Worm (Caenorhabditis elegans) whole organism, L1 larva: ENCODE results near the gene F23F1.10.
A peak's percentile ranks its signal among the peaks of the same experiment; 100 is the strongest.

Source experiments
- C16A3.4 ChIP-seq: fragments of 150-350 bp; optimal IDR thresholded peaks from 2 replicates; lab custom pipeline; 2014; ENCODE audit warnings: missing biosample characterization, missing genetic modification characterization
- F16B12.6 ChIP-seq: fragments of 150-350 bp; optimal IDR thresholded peaks from 2 replicates; lab custom pipeline; 2014; ENCODE audit warnings: missing biosample characterization, missing genetic modification characterization
- Y116A8C.19 ChIP-seq: sonication (generic microtip); optimal IDR thresholded peaks from 2 replicates; lab custom pipeline; 2016; ENCODE audit warnings: missing compliant biosample characterization, missing genetic modification characterization, borderline replicate concordance
- aha-1 ChIP-seq: fragments of 150-350 bp; optimal IDR thresholded peaks from 2 replicates; lab custom pipeline; 2014; ENCODE audit warnings: missing biosample characterization, missing genetic modification characterization
- blmp-1 ChIP-seq: fragments of 150-350 bp; optimal IDR thresholded peaks from 2 replicates; lab custom pipeline; 2014; ENCODE audit warnings: missing biosample characterization, missing genetic modification characterization
- ceh-8 ChIP-seq: fragments of 200-800 bp; sonication (Bioruptor generic); optimal IDR thresholded peaks from 2 replicates; lab custom pipeline; 2018; ENCODE audit warnings: mild to moderate bottlenecking, missing genetic modification characterization, moderate library complexity, missing compliant biosample characterization
- ceh-82 ChIP-seq, 3 experiments: fragments of 150-350 bp in 1 of 3; sonication (generic microtip) in 2 of 3; optimal IDR thresholded peaks; 2 replicates each; lab custom pipeline; 2014 to 2017; ENCODE audit warnings: missing biosample characterization in 3 of 3, missing genetic modification characterization in 3 of 3
- ceh-90 ChIP-seq: sonication (generic microtip); optimal IDR thresholded peaks from 2 replicates; lab custom pipeline; 2016; ENCODE audit warnings: missing genetic modification characterization, missing compliant biosample characterization
- dpl-1 ChIP-seq, 3 experiments: fragments of 150-350 bp in 2 of 3; sonication (generic microtip) in 1 of 3; optimal IDR thresholded peaks; 2 replicates each; lab custom pipeline; 2014 to 2017; ENCODE audit warnings: missing biosample characterization in 3 of 3, missing genetic modification characterization in 3 of 3, missing genetic modification reagents in 3 of 3
- efl-1 ChIP-seq, 4 experiments: fragments of 150-350 bp; optimal IDR thresholded peaks in 3 of 4; peaks in 1 of 4; 1 replicate in 1 of 4; 2 replicates in 3 of 4; lab custom pipeline; 2014; ENCODE audit warnings: missing biosample characterization in 2 of 4, missing genetic modification characterization in 2 of 4, missing genetic modification reagents in 2 of 4
- elt-3 ChIP-seq, 6 experiments: fragments of 150-350 bp in 1 of 6; sonication (generic microtip); optimal IDR thresholded peaks; 2 replicates each; lab custom pipeline; 2017 to 2018; ENCODE audit warnings: missing biosample characterization in 6 of 6, missing genetic modification characterization in 6 of 6, inconsistent platforms in 1 of 6
- fkh-4 ChIP-seq: sonication (generic microtip); optimal IDR thresholded peaks from 2 replicates; lab custom pipeline; 2016; ENCODE audit warnings: missing compliant biosample characterization, missing genetic modification characterization, borderline replicate concordance
- fkh-8 ChIP-seq: sonication (generic microtip); optimal IDR thresholded peaks from 2 replicates; lab custom pipeline; 2016; ENCODE audit warnings: mild to moderate bottlenecking, missing genetic modification characterization, missing compliant biosample characterization
- fos-1 ChIP-seq: fragments of 150-350 bp; optimal IDR thresholded peaks from 2 replicates; lab custom pipeline; 2014; ENCODE audit warnings: missing biosample characterization, missing genetic modification characterization
- hlh-17 ChIP-seq: fragments of 200-800 bp; sonication (Bioruptor generic); optimal IDR thresholded peaks from 2 replicates; lab custom pipeline; 2018; ENCODE audit warnings: missing genetic modification characterization, mild to moderate bottlenecking, missing compliant biosample characterization, moderate library complexity, borderline replicate concordance
- hlh-4 ChIP-seq: sonication (generic microtip); optimal IDR thresholded peaks from 2 replicates; lab custom pipeline; 2016; ENCODE audit warnings: mild to moderate bottlenecking, missing genetic modification characterization, missing compliant biosample characterization
- irx-1 ChIP-seq: sonication (generic microtip); optimal IDR thresholded peaks from 2 replicates; lab custom pipeline; 2016; ENCODE audit warnings: missing genetic modification characterization, missing compliant biosample characterization
- lin-13 ChIP-seq: fragments of 150-350 bp; optimal IDR thresholded peaks from 2 replicates; lab custom pipeline; 2014; ENCODE audit warnings: missing biosample characterization, missing genetic modification reagents, missing genetic modification characterization
- lin-14 ChIP-seq: fragments of 200-800 bp; sonication (Bioruptor generic); optimal IDR thresholded peaks from 2 replicates; lab custom pipeline; 2018; ENCODE audit warnings: mild to moderate bottlenecking, missing genetic modification characterization, moderate library complexity, missing compliant biosample characterization
- lin-15B ChIP-seq: fragments of 150-350 bp; sonication (generic microtip); optimal IDR thresholded peaks from 3 replicates; lab custom pipeline; 2014; ENCODE audit warnings: missing biosample characterization, missing genetic modification characterization
- lin-35 ChIP-seq, 2 experiments: fragments of 150-350 bp; optimal IDR thresholded peaks; 2 replicates each; lab custom pipeline; 2014; ENCODE audit warnings: missing biosample characterization in 2 of 2, missing genetic modification characterization in 2 of 2, missing genetic modification reagents in 2 of 2
- lsy-2 ChIP-seq, 2 experiments: fragments of 150-350 bp; optimal IDR thresholded peaks; 2 replicates each; lab custom pipeline; 2014; ENCODE audit warnings: missing biosample characterization in 2 of 2, missing genetic modification characterization in 2 of 2
- mdl-1 ChIP-seq, 2 experiments: fragments of 150-350 bp; optimal IDR thresholded peaks; 2 replicates each; lab custom pipeline; 2014 to 2017; ENCODE audit warnings: missing biosample characterization in 2 of 2, missing genetic modification characterization in 2 of 2, inconsistent platforms in 1 of 2
- mef-2 ChIP-seq: fragments of 150-350 bp; optimal IDR thresholded peaks from 2 replicates; lab custom pipeline; 2014; ENCODE audit warnings: missing biosample characterization, missing genetic modification characterization
- mep-1 ChIP-seq: fragments of 150-350 bp; optimal IDR thresholded peaks from 2 replicates; lab custom pipeline; 2014; ENCODE audit warnings: missing biosample characterization, missing genetic modification characterization
- nhr-12 ChIP-seq: sonication (generic microtip); optimal IDR thresholded peaks from 2 replicates; lab custom pipeline; 2017; ENCODE audit warnings: missing biosample characterization, missing genetic modification characterization
- nhr-19 ChIP-seq: fragments of 200-800 bp; sonication (Bioruptor generic); conservative IDR thresholded peaks from 2 replicates; pipeline ENCODE4 v1.3.6; 2022; ENCODE audit warnings: missing genetic modification characterization, missing compliant biosample characterization
- nhr-237 ChIP-seq: fragments of 150-350 bp; optimal IDR thresholded peaks from 2 replicates; lab custom pipeline; 2014; ENCODE audit warnings: missing biosample characterization, missing genetic modification characterization
- nhr-47 ChIP-seq: sonication (generic microtip); optimal IDR thresholded peaks from 2 replicates; lab custom pipeline; 2016; ENCODE audit warnings: mild to moderate bottlenecking, missing genetic modification characterization, moderate library complexity, missing compliant biosample characterization
- nhr-76 ChIP-seq: sonication (generic microtip); optimal IDR thresholded peaks from 2 replicates; lab custom pipeline; 2017; ENCODE audit warnings: missing biosample characterization, missing genetic modification characterization
- nhr-85 ChIP-seq: sonication (generic microtip); peaks from one replicate; lab custom pipeline; 2016; ENCODE audit warnings: missing genetic modification characterization, inconsistent platforms, missing compliant biosample characterization
- pag-3 ChIP-seq: sonication (generic microtip); optimal IDR thresholded peaks from 2 replicates; lab custom pipeline; 2017; ENCODE audit warnings: missing genetic modification characterization, mild to moderate bottlenecking, missing compliant biosample characterization, antibody characterized with exemption, borderline replicate concordance; ENCODE audit not compliant: insufficient read depth
- pqm-1 ChIP-seq: sonication (generic microtip); optimal IDR thresholded peaks from 3 replicates; lab custom pipeline; 2017; ENCODE audit warnings: missing biosample characterization, missing genetic modification characterization
- skn-1 ChIP-seq: fragments of 150-350 bp; optimal IDR thresholded peaks from 2 replicates; lab custom pipeline; 2014; ENCODE audit warnings: missing biosample characterization, missing genetic modification characterization
- snpc-4 ChIP-seq: fragments of 150-350 bp; optimal IDR thresholded peaks from 2 replicates; lab custom pipeline; 2014; ENCODE audit warnings: missing biosample characterization, missing genetic modification characterization
- snu-23 ChIP-seq: sonication (generic microtip); optimal IDR thresholded peaks from 2 replicates; lab custom pipeline; 2016; ENCODE audit warnings: missing genetic modification characterization, missing compliant biosample characterization
- sox-4 ChIP-seq: sonication (generic microtip); optimal IDR thresholded peaks from 2 replicates; lab custom pipeline; 2016; ENCODE audit warnings: missing genetic modification characterization, missing compliant biosample characterization
- unc-130 ChIP-seq: fragments of 150-350 bp; optimal IDR thresholded peaks from 2 replicates; lab custom pipeline; 2017; ENCODE audit warnings: missing biosample characterization, missing genetic modification characterization, inconsistent platforms
- unc-30 ChIP-seq: sonication (generic microtip); optimal IDR thresholded peaks from 2 replicates; lab custom pipeline; 2017; ENCODE audit warnings: missing biosample characterization, missing genetic modification characterization
- unc-62 ChIP-seq: fragments of 150-350 bp; optimal IDR thresholded peaks from 2 replicates; lab custom pipeline; 2014; ENCODE audit warnings: missing biosample characterization, missing genetic modification reagents, missing genetic modification characterization
- unc-86 ChIP-seq: sonication (generic microtip); optimal IDR thresholded peaks from 2 replicates; lab custom pipeline; 2016; ENCODE audit warnings: missing genetic modification characterization, missing compliant biosample characterization
- xbp-1 ChIP-seq: sonication (generic microtip); optimal IDR thresholded peaks from 2 replicates; lab custom pipeline; 2016; ENCODE audit warnings: missing genetic modification characterization, missing compliant biosample characterization
- zag-1 ChIP-seq: fragments of 150-350 bp; optimal IDR thresholded peaks from 2 replicates; lab custom pipeline; 2014; ENCODE audit warnings: missing biosample characterization, missing genetic modification characterization
- zip-4 ChIP-seq: fragments of 200-800 bp; sonication (Bioruptor generic); optimal IDR thresholded peaks from 2 replicates; lab custom pipeline; 2018; ENCODE audit warnings: mild to moderate bottlenecking, missing genetic modification characterization, moderate library complexity, missing compliant biosample characterization

F23F1.10 gene

ce11 chrII:31521-31920, 10.3 kb downstream of the F23F1.10 start, which contains the start of the genes F23F1.5 and fbxc-54:
F23F1.5 (minus strand) TSS chrII:31584.
fbxc-54 (plus strand) TSS chrII:31719.
- TF ChIP-seq C16A3.4 (tag; lab: Kevin White, UChicago) (peak; percentile 46), lin-35 (GFP tag; optimal IDR thresholded peaks at IDR 0.05; lab: Kevin White, UChicago) (peak; percentile 16 to 55), dpl-1 (GFP tag; optimal IDR thresholded peaks at IDR 0.05; lab: Kevin White, UChicago) (peak; percentile 1 to 58 (median 4)), lin-15B (tag; lab: Kevin White, UChicago) (peak; percentile 22), pag-3 (tag; lab: Kevin White, UChicago) (no peak), efl-1 (optimal IDR thresholded peaks at IDR 0.05; lab: Kevin White, UChicago) (peak; percentile 29 to 51), efl-1 (GFP tag; optimal IDR thresholded peaks at IDR 0.05 in 1 of 2; lab: Kevin White, UChicago) (peak; percentile 44 to 77), unc-86 (tag; lab: Kevin White, UChicago) (no peak), nhr-237 (tag; lab: Kevin White, UChicago) (no peak), lsy-2 (tag; optimal IDR thresholded peaks at IDR 0.05; lab: Kevin White, UChicago) (peak in 1 of 2 experiments; percentile 74), snpc-4 (peak; percentile 27), nhr-47 (tag; lab: Kevin White, UChicago) (peak; percentile 2), blmp-1 (peak; percentile 16), fkh-8 (tag; lab: Kevin White, UChicago) (no peak), skn-1 (tag; lab: Kevin White, UChicago) (peak; percentile 89), F16B12.6 (tag; lab: Kevin White, UChicago) (peak; percentile 17), ceh-82 (tag; optimal IDR thresholded peaks at IDR 0.05; lab: Kevin White, UChicago) (peak in 1 of 3 experiments; percentile 57), zip-4 (GFP tag; lab: Kevin White, UChicago) (peak; percentile 43)

ce11 chrII:29578-29977, 12.2 kb downstream of the F23F1.10 start:
- TF ChIP-seq xbp-1 (tag; lab: Kevin White, UChicago) (no peak), blmp-1 (peak; percentile 61)

- TF ChIP-seq irx-1, result peak; percentile 13
- TF ChIP-seq mef-2, result no peak
- no peak for TF ChIP-seq elt-3 (tag; optimal IDR thresholded peaks at IDR 0.05; lab: Kevin White, UChicago)
- TF ChIP-seq ceh-8 (GFP tag; lab: Kevin White, UChicago), result no peak
- TF ChIP-seq efl-1 (optimal IDR thresholded peaks at IDR 0.05; lab: Kevin White, UChicago), result no peak
- TF ChIP-seq efl-1 (GFP tag; optimal IDR thresholded peaks at IDR 0.05 in 1 of 2; lab: Kevin White, UChicago), result peak in 1 of 2 experiments; percentile 69
- TF ChIP-seq nhr-85, result peak; percentile 82
- TF ChIP-seq lin-14 (GFP tag; lab: Kevin White, UChicago), result peak; percentile 25
- TF ChIP-seq snu-23 (GFP tag; lab: Kevin White, UChicago), result peak; percentile 34
- TF ChIP-seq blmp-1, result peak; percentile 49
Observed at ce11 chrII:28283-28682, 13.5 kb downstream of the F23F1.10 start, which contains the start of gene F23F1.4. F23F1.4 (minus strand) TSS chrII:28423.

- TF ChIP-seq fos-1 (tag; lab: Kevin White, UChicago), result peak; percentile 80
- peak; percentile 89 to 93 (median 92) for TF ChIP-seq ceh-82 (tag; optimal IDR thresholded peaks at IDR 0.05; lab: Kevin White, UChicago)
- TF ChIP-seq ceh-8 (GFP tag; lab: Kevin White, UChicago), result no peak
- TF ChIP-seq fkh-8 (tag; lab: Kevin White, UChicago), result peak; percentile 87
- TF ChIP-seq unc-86 (tag; lab: Kevin White, UChicago), result peak; percentile 84
- TF ChIP-seq pqm-1 (tag; lab: Kevin White, UChicago), result no peak
- TF ChIP-seq nhr-76, result peak; percentile 40
- TF ChIP-seq unc-30 (tag; lab: Kevin White, UChicago), result no peak
- no peak for TF ChIP-seq unc-62
- peak; percentile 50 for TF ChIP-seq fkh-4 (tag; lab: Kevin White, UChicago)
- TF ChIP-seq snu-23 (GFP tag; lab: Kevin White, UChicago), result peak; percentile 91
- TF ChIP-seq zag-1 (tag; lab: Kevin White, UChicago), result peak; percentile 72
- TF ChIP-seq lsy-2 (tag; optimal IDR thresholded peaks at IDR 0.05; lab: Kevin White, UChicago), result peak; percentile 89 to 95
- TF ChIP-seq mdl-1 (tag; optimal IDR thresholded peaks at IDR 0.05; lab: Kevin White, UChicago), result peak in 1 of 2 experiments; percentile 80
- TF ChIP-seq zip-4 (GFP tag; lab: Kevin White, UChicago), result peak; percentile 32
- peak; percentile 86 for TF ChIP-seq skn-1 (tag; lab: Kevin White, UChicago)
- TF ChIP-seq hlh-4 (tag; lab: Kevin White, UChicago), result no peak
- peak; percentile 87 for TF ChIP-seq nhr-85
- peak; percentile 84 for TF ChIP-seq nhr-19 (GFP tag; lab: Robert Waterston, UW)
- TF ChIP-seq unc-130 (tag; lab: Kevin White, UChicago), result peak; percentile 76
- TF ChIP-seq lin-13 (GFP tag; lab: Kevin White, UChicago), result peak; percentile 90
- peak; percentile 90 for TF ChIP-seq mep-1 (tag; lab: Kevin White, UChicago)
- TF ChIP-seq sox-4, result peak; percentile 43
- no peak for TF ChIP-seq ceh-90 (tag; lab: Kevin White, UChicago)
- no peak for TF ChIP-seq Y116A8C.19 (tag; lab: Kevin White, UChicago)
- peak; percentile 22 for TF ChIP-seq nhr-237 (tag; lab: Kevin White, UChicago)
- no peak for TF ChIP-seq hlh-17 (GFP tag; lab: Kevin White, UChicago)
- TF ChIP-seq aha-1 (tag; lab: Kevin White, UChicago), result peak; percentile 61
- no peak for TF ChIP-seq nhr-12 (tag; lab: Kevin White, UChicago)
Observed at ce11 chrII:24559-24998, 17.2 kb downstream of the F23F1.10 start, which contains the start of gene enee-1. enee-1 (plus strand) TSS chrII:24666.
